Worm (Caenorhabditis elegans) whole organism, early embryonic: ENCODE measurements around the gene F38A6.4.

ENCODE experiments used
- B0310.2 ChIP-seq: sonication (generic microtip); optimal IDR thresholded peaks from 2 replicates; lab custom pipeline; 2016; ENCODE audit warnings: mild to moderate bottlenecking, missing genetic modification characterization, missing compliant biosample characterization
- F13C5.2 ChIP-seq: sonication (generic microtip); optimal IDR thresholded peaks from 2 replicates; lab custom pipeline; 2017; ENCODE audit warnings: mild to moderate bottlenecking, missing genetic modification characterization, inconsistent platforms, missing compliant biosample characterization
- aly-1 ChIP-seq: sonication (generic microtip); optimal IDR thresholded peaks from 2 replicates; lab custom pipeline; 2016; ENCODE audit warnings: missing genetic modification characterization, missing compliant biosample characterization
- ama-1 ChIP-seq: fragments of 150-350 bp; optimal IDR thresholded peaks from 2 replicates; lab custom pipeline; 2014
- ets-7 ChIP-seq: sonication (generic microtip); optimal IDR thresholded peaks from 2 replicates; lab custom pipeline; 2016; ENCODE audit warnings: missing genotype, missing genetic modification characterization, missing compliant biosample characterization
- flt-1 ChIP-seq: fragments of 200-800 bp; sonication (Bioruptor generic); IDR thresholded peaks from 2 replicates; pipeline ENCODE4 v1.3.6; 2022; ENCODE audit warnings: missing genetic modification characterization, missing compliant biosample characterization
- hnd-1 ChIP-seq: sonication (generic microtip); optimal IDR thresholded peaks from 2 replicates; lab custom pipeline; 2016; ENCODE audit warnings: missing genetic modification characterization, missing compliant biosample characterization
- tbx-37 ChIP-seq: fragments of 200-800 bp; sonication (Bioruptor generic); conservative IDR thresholded peaks from 2 replicates; pipeline ENCODE4 v1.3.6; 2022; ENCODE audit warnings: missing genetic modification reagents, missing genetic modification characterization, missing compliant biosample characterization

ce11 chrV:20755494-20755893, 19.7 kb downstream of the F38A6.4 start:
- TF ChIP-seq F13C5.2 (tag; lab: Kevin White, UChicago) (no peak), ama-1 (no peak), flt-1 (GFP tag; lab: Robert Waterston, UW) (no peak), B0310.2 (tag; lab: Kevin White, UChicago) (no peak), tbx-37 (GFP tag; lab: Robert Waterston, UW) (no peak), aly-1 (no peak), ets-7 (tag; lab: Kevin White, UChicago) (no peak), hnd-1 (tag; lab: Kevin White, UChicago) (no peak)
